Worm (Caenorhabditis elegans) whole organism, early embryonic: Measurements from ENCODE around the gene R02E12.12.

Source experiments
- F13C5.2 ChIP-seq: sonication (generic microtip); optimal IDR thresholded peaks from 2 replicates; lab custom pipeline; 2017; ENCODE audit warnings: mild to moderate bottlenecking, missing genetic modification characterization, inconsistent platforms, missing compliant biosample characterization
- tbx-37 ChIP-seq: fragments of 200-800 bp; sonication (Bioruptor generic); conservative IDR thresholded peaks from 2 replicates; pipeline ENCODE4 v1.3.6; 2022; ENCODE audit warnings: missing genetic modification reagents, missing genetic modification characterization, missing compliant biosample characterization
- tra-4 ChIP-seq: sonication (generic microtip); optimal IDR thresholded peaks from 2 replicates; lab custom pipeline; 2017; ENCODE audit warnings: missing genetic modification characterization, missing compliant biosample characterization

DNA sequence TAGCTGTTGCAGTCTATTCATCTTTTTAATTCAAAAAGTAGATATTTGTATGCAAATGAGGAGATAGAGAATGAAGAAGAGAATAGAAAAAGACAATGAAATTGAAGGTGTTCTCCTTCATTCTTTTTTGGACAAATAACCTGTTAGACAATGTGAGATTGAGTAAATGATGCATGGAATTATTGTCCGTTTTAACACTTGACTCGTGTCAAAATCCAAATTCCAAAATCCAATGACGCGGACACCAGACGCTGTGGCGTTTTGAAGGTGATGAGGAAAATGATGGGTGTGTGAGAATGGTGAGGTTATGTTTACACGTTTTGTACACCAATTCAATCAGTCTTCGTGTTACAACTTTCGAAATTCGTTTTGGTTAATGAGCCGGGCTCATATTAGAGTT, 24.2 kb upstream of the R02E12.12 start:
- no peak for TF ChIP-seq tra-4 (tag; lab: Kevin White, UChicago)
- TF ChIP-seq tbx-37 (GFP tag; lab: Robert Waterston, UW), result no peak
- no peak for TF ChIP-seq F13C5.2 (tag; lab: Kevin White, UChicago)
